Worm (Caenorhabditis elegans): ENCODE measurements around the gene T27E7.3.

T27E7.3 gene

DNA sequence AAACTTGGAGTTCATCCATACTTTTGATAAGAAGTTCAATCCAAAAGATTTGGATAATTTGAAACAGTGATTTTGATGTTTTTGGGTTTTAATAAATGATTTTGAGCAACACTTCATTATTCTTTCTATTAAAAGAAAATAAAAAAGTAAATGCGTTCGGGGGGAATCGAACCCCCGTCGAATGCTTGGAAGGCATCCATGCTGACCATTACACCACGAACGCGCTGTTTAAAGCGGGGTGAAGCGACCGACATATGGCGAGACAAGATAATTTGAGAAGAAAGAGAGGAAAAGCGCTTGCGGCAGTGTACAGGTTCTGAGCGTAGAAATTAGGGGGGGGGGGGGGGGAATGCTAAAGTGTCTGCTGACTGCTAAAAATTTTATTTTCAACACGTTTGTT is 47.7 kb downstream of the T27E7.3 start:
- no peak for TF ChIP-seq ceh-13 (GFP tag; optimal IDR thresholded peaks at IDR 0.05)
- TF ChIP-seq tra-4 (tag; optimal IDR thresholded peaks at IDR 0.05): no peak
- TF ChIP-seq ceh-36 (tag; optimal IDR thresholded peaks at IDR 0.05): no peak
- no peak for TF ChIP-seq B0310.2 (tag; optimal IDR thresholded peaks at IDR 0.05)
- TF ChIP-seq F13C5.2 (tag; optimal IDR thresholded peaks at IDR 0.05): peak; percentile 65
- TF ChIP-seq tbx-37 (GFP tag; conservative IDR thresholded peaks at IDR 0.05): peak; percentile 74
- TF ChIP-seq hnd-1 (tag; optimal IDR thresholded peaks at IDR 0.05): peak; percentile 44
- TF ChIP-seq flt-1 (GFP tag; IDR thresholded peaks at IDR 0.05): peak; percentile 64
- peak; percentile 73 for TF ChIP-seq scrt-1 (GFP tag; IDR thresholded peaks at IDR 0.05)
- TF ChIP-seq tbx-11 (GFP tag; IDR thresholded peaks at IDR 0.05): peak; percentile 66; the same call in 1 of the 2 replicates
- TF ChIP-seq ama-1 (optimal IDR thresholded peaks at IDR 0.05): no peak

DNA sequence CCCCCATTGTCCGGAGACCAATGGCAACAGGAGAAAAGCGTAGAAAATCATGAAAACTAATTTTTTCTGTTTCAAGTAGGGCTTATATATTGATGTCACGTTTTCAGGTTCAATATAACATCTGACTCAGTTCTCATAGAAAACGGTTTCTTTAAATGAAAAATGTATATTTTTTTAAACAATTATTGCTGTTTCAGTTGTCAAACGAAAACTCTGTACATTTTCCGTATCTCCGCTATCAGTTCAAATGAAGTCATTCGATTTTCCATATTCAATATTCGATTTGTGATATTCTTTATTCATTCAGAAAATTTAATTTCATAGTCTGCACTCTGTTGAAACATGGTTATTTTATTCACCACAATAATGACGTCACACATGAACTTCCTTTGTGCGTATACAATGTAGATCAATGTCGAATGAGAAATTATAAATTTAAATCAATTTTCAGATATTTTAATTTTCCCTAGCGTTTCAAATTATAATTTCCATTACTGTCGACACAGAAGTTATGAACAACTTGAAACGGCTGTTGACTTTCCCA is 49.9 kb downstream of the T27E7.3 start, which contains the start of gene Y57G11B.8:
Gene Y57G11B.8 (minus strand): TSS at position 51 of the 544 bp plus-strand sequence.
- no peak for TF ChIP-seq sea-1 (GFP tag; conservative IDR thresholded peaks at IDR 0.05)
- no peak for TF ChIP-seq ceh-36 (tag; optimal IDR thresholded peaks at IDR 0.05)
- no peak for TF ChIP-seq flt-1 (GFP tag; IDR thresholded peaks at IDR 0.05)
- TF ChIP-seq F13C5.2 (tag; optimal IDR thresholded peaks at IDR 0.05): no peak
- TF ChIP-seq hnd-1 (tag; optimal IDR thresholded peaks at IDR 0.05): no peak
- no peak for TF ChIP-seq pes-1 (GFP tag; IDR thresholded peaks at IDR 0.05)
- TF ChIP-seq ets-7 (tag; optimal IDR thresholded peaks at IDR 0.05): no peak
- TF ChIP-seq B0310.2 (tag; optimal IDR thresholded peaks at IDR 0.05): no peak
- no peak for TF ChIP-seq tra-4 (tag; optimal IDR thresholded peaks at IDR 0.05)
- TF ChIP-seq hmbx-1 (tag; optimal IDR thresholded peaks at IDR 0.05): no peak
- no peak for TF ChIP-seq ceh-13 (GFP tag; optimal IDR thresholded peaks at IDR 0.05)
- no peak for TF ChIP-seq ama-1 (optimal IDR thresholded peaks at IDR 0.05)
- TF ChIP-seq aly-1 (tag; optimal IDR thresholded peaks at IDR 0.05): no peak
- no peak for TF ChIP-seq tbx-37 (GFP tag; conservative IDR thresholded peaks at IDR 0.05)

All from whole organism, early embryonic.